Fruit fly (Drosophila melanogaster): Measurements from ENCODE around the gene CG34263.

- TF ChIP-seq pan (optimal IDR thresholded peaks at IDR 0.05) (no peak), CG8478 (optimal IDR thresholded peaks at IDR 0.05) (no peak)
These were observed 1.4 kb upstream of the CG34263 start, which contains the start of gene miple1 for dm6 chr3L:267083-267482.
